Worm (Caenorhabditis elegans): ENCODE data around the gene R03D7.15.

- TF ChIP-seq him-1 (tag; optimal IDR thresholded peaks at IDR 0.05) = no peak
- TF ChIP-seq W03F9.2 (tag; optimal IDR thresholded peaks at IDR 0.05) = no peak
- TF ChIP-seq dao-5 (tag; optimal IDR thresholded peaks at IDR 0.05) = no peak
Observed at ce11 chrII:10914366-10914765, 27.6 kb upstream of the R03D7.15 start, which contains the start of gene F44F4.15.
